Comparison of ENCODE assay signal across 3 worm cellular contexts in genomic region chrII:11149866-11150685, ce11.
TF ChIP-seq lines count a peak whose summit lies in the region.

No protein-coding gene starts in this region.

TF ChIP-seq in whole organism, L3 larva, 47 proteins besides CTCF, POLR2A, EP300 and RAD21 (continued from another document):
- TF ChIP-seq ceh-9 (tag; optimal IDR thresholded peaks at IDR 0.05; lab: Kevin White, UChicago) (no peak), nhr-12 (tag; optimal IDR thresholded peaks at IDR 0.05; lab: Kevin White, UChicago) (no peak), nhr-11 (tag; optimal IDR thresholded peaks at IDR 0.05; lab: Kevin White, UChicago) (peak; percentile 23), unc-39 (tag; optimal IDR thresholded peaks at IDR 0.05; lab: Kevin White, UChicago) (no peak), skn-1 (tag; optimal IDR thresholded peaks at IDR 0.05; lab: Kevin White, UChicago) (no peak), fos-1 (tag; optimal IDR thresholded peaks at IDR 0.05; lab: Kevin White, UChicago) (no peak), ceh-16 (tag; optimal IDR thresholded peaks at IDR 0.05; lab: Kevin White, UChicago) (no peak), eor-1 (tag; optimal IDR thresholded peaks at IDR 0.05; lab: Kevin White, UChicago) (no peak), jun-1 (tag; optimal IDR thresholded peaks at IDR 0.05; lab: Kevin White, UChicago) (peak; percentile 88), ama-1 (optimal IDR thresholded peaks at IDR 0.05; lab: Kevin White, UChicago) (peak; percentile 78), R02D3.7 (tag; optimal IDR thresholded peaks at IDR 0.05; lab: Kevin White, UChicago) (no peak), lsy-12 (tag; optimal IDR thresholded peaks at IDR 0.05; lab: Kevin White, UChicago) (peak; percentile 53), pha-4 (tag; optimal IDR thresholded peaks at IDR 0.05; lab: Kevin White, UChicago) (peak; percentile 45), nhr-67 (tag; optimal IDR thresholded peaks at IDR 0.05; lab: Kevin White, UChicago) (no peak), nfya-1 (tag; optimal IDR thresholded peaks at IDR 0.05; lab: Kevin White, UChicago; ENCODE audit: insufficient read depth) (no peak), nhr-237 (tag; optimal IDR thresholded peaks at IDR 0.05; lab: Kevin White, UChicago) (no peak), ztf-11 (tag; optimal IDR thresholded peaks at IDR 0.05; lab: Kevin White, UChicago) (no peak), nhr-23 (tag; optimal IDR thresholded peaks at IDR 0.05; lab: Kevin White, UChicago) (no peak), ZK546.5 (tag; optimal IDR thresholded peaks at IDR 0.05; lab: Kevin White, UChicago) (no peak), mdl-1 (tag; optimal IDR thresholded peaks at IDR 0.05; lab: Kevin White, UChicago) (no peak), hmg-11 (tag; optimal IDR thresholded peaks at IDR 0.05; lab: Kevin White, UChicago) (no peak), elt-2 (tag; optimal IDR thresholded peaks at IDR 0.05; lab: Kevin White, UChicago) (peak; percentile 78), egl-27 (tag; optimal IDR thresholded peaks at IDR 0.05; lab: Kevin White, UChicago) (no peak), unc-62 (GFP tag; optimal IDR thresholded peaks at IDR 0.05; lab: Kevin White, UChicago) (no peak)

TF ChIP-seq in whole organism, L4 larva, 104 proteins besides CTCF, POLR2A, EP300 and RAD21 (continued from another document):
- TF ChIP-seq nhr-237 (tag; optimal IDR thresholded peaks at IDR 0.05; lab: Kevin White, UChicago): no peak
- 0 out of 2 replicates have a peak, but pooled peaks have one; percentile 31 for TF ChIP-seq snpc-1.2 (GFP tag; IDR thresholded peaks at IDR 0.05; lab: Robert Waterston, UW)
- TF ChIP-seq Y75B8A.6 (GFP tag; IDR thresholded peaks at IDR 0.05; lab: Robert Waterston, UW): peak; percentile 23; the same call in 1 of the 2 replicates
- peak; percentile 77; the same call in 1 of the 2 replicates for TF ChIP-seq arid-1 (GFP tag; conservative IDR thresholded peaks at IDR 0.05; lab: Robert Waterston, UW)
- peak; percentile 92 for TF ChIP-seq aha-1 (tag; lab: Kevin White, UChicago)
- peak; percentile 66 for TF ChIP-seq hlh-11 (tag; optimal IDR thresholded peaks at IDR 0.05; lab: Kevin White, UChicago)
- peak; percentile 98 for TF ChIP-seq nhr-77 (tag; optimal IDR thresholded peaks at IDR 0.05; lab: Kevin White, UChicago)
- peak; percentile 73 for TF ChIP-seq lin-38 (GFP tag; IDR thresholded peaks at IDR 0.05; lab: Robert Waterston, UW)
- peak; percentile 34 for TF ChIP-seq mes-2 (tag; optimal IDR thresholded peaks at IDR 0.05; lab: Kevin White, UChicago; ENCODE audit: poor library complexity, severe bottlenecking)
- TF ChIP-seq ceh-62 (tag; optimal IDR thresholded peaks at IDR 0.05; lab: Kevin White, UChicago): no peak
- TF ChIP-seq egl-43 (GFP tag; IDR thresholded peaks at IDR 0.05; lab: Robert Waterston, UW): peak; percentile 75
- TF ChIP-seq nhr-76 (tag; optimal IDR thresholded peaks at IDR 0.05; lab: Kevin White, UChicago): no peak
- TF ChIP-seq zfp-3 (GFP tag; conservative IDR thresholded peaks at IDR 0.05; lab: Robert Waterston, UW): peak; percentile 89; the same call in 1 of the 2 replicates
- TF ChIP-seq lim-7 (GFP tag; IDR thresholded peaks at IDR 0.05; lab: Robert Waterston, UW): no peak
- no peak for TF ChIP-seq F37D6.2 (tag; optimal IDR thresholded peaks at IDR 0.05; lab: Kevin White, UChicago)
- TF ChIP-seq vab-7 (GFP tag; IDR thresholded peaks at IDR 0.05; lab: Robert Waterston, UW): no peak
- TF ChIP-seq ZK337.2 (GFP tag; IDR thresholded peaks at IDR 0.05; lab: Robert Waterston, UW): no peak
- TF ChIP-seq nhr-41 (GFP tag; IDR thresholded peaks at IDR 0.05; lab: Robert Waterston, UW): peak; percentile 57
- TF ChIP-seq fos-1 (tag; optimal IDR thresholded peaks at IDR 0.05; lab: Kevin White, UChicago): peak; percentile 17
- TF ChIP-seq D1046.2 (GFP tag; IDR thresholded peaks at IDR 0.05; lab: Robert Waterston, UW): 0 out of 2 replicates have a peak, but pooled peaks have one; percentile 28
- 0 out of 2 replicates have a peak, but pooled peaks have one; percentile 46 for TF ChIP-seq mxl-2 (GFP tag; conservative IDR thresholded peaks at IDR 0.05; lab: Robert Waterston, UW)
- peak; percentile 80 for TF ChIP-seq saeg-2 (GFP tag; IDR thresholded peaks at IDR 0.05; lab: Robert Waterston, UW)
- no peak for TF ChIP-seq R02D3.7 (tag; optimal IDR thresholded peaks at IDR 0.05; lab: Kevin White, UChicago)
- TF ChIP-seq T20F7.1 (GFP tag; optimal IDR thresholded peaks at IDR 0.05; lab: Kevin White, UChicago): peak; percentile 59
- TF ChIP-seq dmd-8 (GFP tag; IDR thresholded peaks at IDR 0.05; lab: Robert Waterston, UW): no peak
- peak; percentile 24 to 87 for TF ChIP-seq unc-62 (GFP tag; optimal IDR thresholded peaks at IDR 0.05 in 1 of 2; lab: Kevin White, UChicago)
- no peak for TF ChIP-seq unc-62 (tag; optimal IDR thresholded peaks at IDR 0.05; lab: Kevin White, UChicago)
- TF ChIP-seq attf-4 (tag; optimal IDR thresholded peaks at IDR 0.05; lab: Kevin White, UChicago): no peak
- TF ChIP-seq T26A8.4 (GFP tag; IDR thresholded peaks at IDR 0.05; lab: Robert Waterston, UW): peak; percentile 91
- TF ChIP-seq ctbp-1 (GFP tag; IDR thresholded peaks at IDR 0.05; lab: Robert Waterston, UW): 0 out of 2 replicates have a peak, but pooled peaks have one; percentile 10
- TF ChIP-seq unc-39 (tag; optimal IDR thresholded peaks at IDR 0.05; lab: Kevin White, UChicago): no peak
- peak; percentile 88 for TF ChIP-seq nhr-102 (tag; optimal IDR thresholded peaks at IDR 0.05; lab: Kevin White, UChicago)
- no peak for TF ChIP-seq lin-15B (tag; optimal IDR thresholded peaks at IDR 0.05; lab: Kevin White, UChicago)
- TF ChIP-seq madf-9 (GFP tag; conservative IDR thresholded peaks at IDR 0.05; lab: Robert Waterston, UW): peak; percentile 56; the same call in 1 of the 2 replicates
- TF ChIP-seq daf-16 (GFP tag; optimal IDR thresholded peaks at IDR 0.05; lab: Kevin White, UChicago): peak in 1 of 2 experiments; percentile 76
- peak; percentile 63 for TF ChIP-seq daf-16 (tag; optimal IDR thresholded peaks at IDR 0.05; lab: Kevin White, UChicago)
- TF ChIP-seq daf-8 (GFP tag; IDR thresholded peaks at IDR 0.05; lab: Robert Waterston, UW): 0 out of 2 replicates have a peak, but pooled peaks have one; percentile 65
- peak; percentile 42 for TF ChIP-seq dmd-6 (GFP tag; IDR thresholded peaks at IDR 0.05; lab: Robert Waterston, UW)
- peak; percentile 71 for TF ChIP-seq nhr-10 (tag; optimal IDR thresholded peaks at IDR 0.05; lab: Kevin White, UChicago)
- peak in 1 of 2 experiments; percentile 15 for TF ChIP-seq lsy-2 (tag; optimal IDR thresholded peaks at IDR 0.05; lab: Kevin White, UChicago)
- TF ChIP-seq php-3 (GFP tag; IDR thresholded peaks at IDR 0.05; lab: Robert Waterston, UW): peak; percentile 86
- peak; percentile 69 for TF ChIP-seq dve-1 (tag; optimal IDR thresholded peaks at IDR 0.05; lab: Kevin White, UChicago; ENCODE audit: insufficient read depth)
- peak; percentile 73; the same call in 1 of the 2 replicates for TF ChIP-seq Y105C5A.15 (GFP tag; IDR thresholded peaks at IDR 0.05; lab: Robert Waterston, UW)
- peak; percentile 73 for TF ChIP-seq nhr-48 (tag; optimal IDR thresholded peaks at IDR 0.05; lab: Kevin White, UChicago)
TF ChIP-seq in whole organism, L4 larva: peak in this region for 37.

TF ChIP-seq in whole organism, young adult, 124 proteins besides CTCF, POLR2A, EP300 and RAD21 (continued from another document and continues in another):
- no peak for TF ChIP-seq hlh-26 (GFP tag; conservative IDR thresholded peaks at IDR 0.05; lab: Robert Waterston, UW)
- peak; percentile 34 for TF ChIP-seq lin-54 (GFP tag; optimal IDR thresholded peaks at IDR 0.05; lab: Kevin White, UChicago)
- TF ChIP-seq aptf-3 (GFP tag; IDR thresholded peaks at IDR 0.05; lab: Robert Waterston, UW): no peak
- no peak for TF ChIP-seq dpl-1 (GFP tag; optimal IDR thresholded peaks at IDR 0.05; lab: Kevin White, UChicago)
- TF ChIP-seq madf-3 (GFP tag; IDR thresholded peaks at IDR 0.05; lab: Robert Waterston, UW): peak; percentile 77
- TF ChIP-seq rpc-1 (optimal IDR thresholded peaks at IDR 0.05; lab: Kevin White, UChicago): no peak
- TF ChIP-seq rpc-1 (tag; optimal IDR thresholded peaks at IDR 0.05; lab: Kevin White, UChicago): no peak
- no peak for TF ChIP-seq mxl-1 (tag; optimal IDR thresholded peaks at IDR 0.05; lab: Kevin White, UChicago)
- no peak for TF ChIP-seq madf-8 (GFP tag; conservative IDR thresholded peaks at IDR 0.05; lab: Robert Waterston, UW)
- no peak for TF ChIP-seq nhr-27 (tag; optimal IDR thresholded peaks at IDR 0.05; lab: Kevin White, UChicago)
- TF ChIP-seq lsy-27 (tag; optimal IDR thresholded peaks at IDR 0.05; lab: Kevin White, UChicago; ENCODE audit: borderline replicate concordance, insufficient read depth): no peak
- TF ChIP-seq ztf-26 (tag; optimal IDR thresholded peaks at IDR 0.05; lab: Kevin White, UChicago): no peak
- TF ChIP-seq C06A6.2 (GFP tag; conservative IDR thresholded peaks at IDR 0.05; lab: Robert Waterston, UW): peak; percentile 56; the same call in 1 of the 2 replicates
- TF ChIP-seq ztf-28 (GFP tag; IDR thresholded peaks at IDR 0.05; lab: Robert Waterston, UW): 0 out of 2 replicates have a peak, but pooled peaks have one; percentile 37
- TF ChIP-seq F10E7.11 (tag; optimal IDR thresholded peaks at IDR 0.05; lab: Kevin White, UChicago): peak; percentile 52
- TF ChIP-seq nfyb-1 (GFP tag; IDR thresholded peaks at IDR 0.05; lab: Robert Waterston, UW): peak; percentile 89
- peak; percentile 24 for TF ChIP-seq nhr-80 (tag; optimal IDR thresholded peaks at IDR 0.05; lab: Kevin White, UChicago)
- no peak for TF ChIP-seq sea-2 (GFP tag; IDR thresholded peaks at IDR 0.05; lab: Robert Waterston, UW)
- no peak for TF ChIP-seq hrde-1 (tag; optimal IDR thresholded peaks at IDR 0.05; lab: Kevin White, UChicago; ENCODE audit: borderline replicate concordance)
- no peak for TF ChIP-seq F23B12.7 (tag; optimal IDR thresholded peaks at IDR 0.05; lab: Kevin White, UChicago; ENCODE audit: insufficient read depth)
- TF ChIP-seq attf-6 (GFP tag; IDR thresholded peaks at IDR 0.05; lab: Robert Waterston, UW): 0 out of 2 replicates have a peak, but pooled peaks have one; percentile 10
- TF ChIP-seq attf-5 (GFP tag; optimal IDR thresholded peaks at IDR 0.05; lab: Kevin White, UChicago): peak; percentile 8
- no peak for TF ChIP-seq ztf-18 (tag; optimal IDR thresholded peaks at IDR 0.05; lab: Kevin White, UChicago)
- TF ChIP-seq bed-1 (GFP tag; IDR thresholded peaks at IDR 0.05; lab: Robert Waterston, UW): no peak
- TF ChIP-seq hlh-12 (tag; optimal IDR thresholded peaks at IDR 0.05; lab: Kevin White, UChicago): no peak
- no peak for TF ChIP-seq F57A8.1 (GFP tag; optimal IDR thresholded peaks at IDR 0.05; lab: Kevin White, UChicago)
- TF ChIP-seq ZK185.1 (tag; optimal IDR thresholded peaks at IDR 0.05; lab: Kevin White, UChicago; ENCODE audit: poor library complexity, severe bottlenecking): peak; percentile 10
- TF ChIP-seq ceh-79 (tag; optimal IDR thresholded peaks at IDR 0.05; lab: Kevin White, UChicago): no peak
- TF ChIP-seq B0035.1 (tag; optimal IDR thresholded peaks at IDR 0.05; lab: Kevin White, UChicago): peak; percentile 26
- no peak for TF ChIP-seq sptf-2 (GFP tag; optimal IDR thresholded peaks at IDR 0.05; lab: Kevin White, UChicago)
- no peak for TF ChIP-seq F49E8.2 (tag; optimal IDR thresholded peaks at IDR 0.05; lab: Kevin White, UChicago; ENCODE audit: insufficient read depth)
- no peak for TF ChIP-seq ceh-40 (GFP tag; IDR thresholded peaks at IDR 0.05; lab: Robert Waterston, UW)
- TF ChIP-seq F33H1.4 (GFP tag; IDR thresholded peaks at IDR 0.05; lab: Robert Waterston, UW): no peak; the same call in 1 of the 2 replicates
- no peak for TF ChIP-seq nhr-120 (GFP tag; IDR thresholded peaks at IDR 0.05; lab: Robert Waterston, UW)
- peak; percentile 91 for TF ChIP-seq repo-1 (tag; optimal IDR thresholded peaks at IDR 0.05; lab: Kevin White, UChicago)
- TF ChIP-seq Y56A3A.18 (GFP tag; IDR thresholded peaks at IDR 0.05; lab: Robert Waterston, UW): peak; percentile 91
- no peak for TF ChIP-seq ceh-100 (GFP tag; IDR thresholded peaks at IDR 0.05; lab: Robert Waterston, UW)
- TF ChIP-seq T26A5.8 (tag; optimal IDR thresholded peaks at IDR 0.05; lab: Kevin White, UChicago): no peak
- TF ChIP-seq athp-1 (tag; optimal IDR thresholded peaks at IDR 0.05; lab: Kevin White, UChicago): no peak
- peak; percentile 12 for TF ChIP-seq ets-4 (GFP tag; optimal IDR thresholded peaks at IDR 0.05; lab: Kevin White, UChicago)
- peak; percentile 31 for TF ChIP-seq ama-1 (optimal IDR thresholded peaks at IDR 0.05; lab: Kevin White, UChicago)
- TF ChIP-seq ama-1 (GFP tag; optimal IDR thresholded peaks at IDR 0.05; lab: Kevin White, UChicago): no peak
- no peak for TF ChIP-seq ztf-3 (GFP tag; optimal IDR thresholded peaks at IDR 0.05; lab: Kevin White, UChicago)
- TF ChIP-seq snpc-4 (GFP tag; optimal IDR thresholded peaks at IDR 0.05; lab: Kevin White, UChicago): no peak
- TF ChIP-seq snpc-4 (tag; optimal IDR thresholded peaks at IDR 0.05; lab: Kevin White, UChicago): peak in 3 of 4 experiments; percentile 10 to 17 (median 16)
- TF ChIP-seq F52B5.7 (tag; optimal IDR thresholded peaks at IDR 0.05; lab: Kevin White, UChicago): peak; percentile 55
- TF ChIP-seq fkh-3 (tag; optimal IDR thresholded peaks at IDR 0.05; lab: Kevin White, UChicago): peak; percentile 19
- no peak for TF ChIP-seq ceh-58 (GFP tag; IDR thresholded peaks at IDR 0.05; lab: Robert Waterston, UW)
- TF ChIP-seq F55B11.4 (tag; optimal IDR thresholded peaks at IDR 0.05; lab: Kevin White, UChicago; ENCODE audit: borderline replicate concordance, insufficient read depth): no peak
- no peak for TF ChIP-seq ztf-6 (GFP tag; IDR thresholded peaks at IDR 0.05; lab: Robert Waterston, UW)
- TF ChIP-seq madf-10 (tag; optimal IDR thresholded peaks at IDR 0.05; lab: Kevin White, UChicago): peak; percentile 36
- TF ChIP-seq T07F8.4 (tag; optimal IDR thresholded peaks at IDR 0.05; lab: Kevin White, UChicago): no peak
- TF ChIP-seq Y95B8A.8 (GFP tag; IDR thresholded peaks at IDR 0.05; lab: Robert Waterston, UW): peak; percentile 87
- TF ChIP-seq K11D2.4 (GFP tag; IDR thresholded peaks at IDR 0.05; lab: Robert Waterston, UW): no peak; the same call in 1 of the 2 replicates
- no peak for TF ChIP-seq egl-18 (GFP tag; IDR thresholded peaks at IDR 0.05; lab: Robert Waterston, UW)
- TF ChIP-seq nfya-1 (tag; optimal IDR thresholded peaks at IDR 0.05; lab: Kevin White, UChicago; ENCODE audit: borderline replicate concordance, insufficient read depth): no peak
- no peak for TF ChIP-seq pha-4 (tag; optimal IDR thresholded peaks at IDR 0.05; lab: Kevin White, UChicago)
- no peak for TF ChIP-seq bed-2 (GFP tag; IDR thresholded peaks at IDR 0.05; lab: Robert Waterston, UW)
- TF ChIP-seq snpc-1.1 (tag; optimal IDR thresholded peaks at IDR 0.05; lab: Kevin White, UChicago; ENCODE audit: insufficient read depth): no peak
- no peak for TF ChIP-seq zim-3 (tag; optimal IDR thresholded peaks at IDR 0.05; lab: Kevin White, UChicago)
- 0 out of 2 replicates have a peak, but pooled peaks have one; percentile 31 for TF ChIP-seq hmg-1.2 (GFP tag; IDR thresholded peaks at IDR 0.05; lab: Robert Waterston, UW)
- peak; percentile 53 for TF ChIP-seq nhr-90 (tag; optimal IDR thresholded peaks at IDR 0.05; lab: Kevin White, UChicago)
- TF ChIP-seq let-526 (GFP tag; IDR thresholded peaks at IDR 0.05; lab: Robert Waterston, UW): peak; percentile 71
- peak; percentile 70; the same call in 1 of the 2 replicates for TF ChIP-seq pbrm-1 (GFP tag; IDR thresholded peaks at IDR 0.05; lab: Robert Waterston, UW)
- TF ChIP-seq Y53F4B.3 (GFP tag; IDR thresholded peaks at IDR 0.05; lab: Robert Waterston, UW): no peak
- TF ChIP-seq efl-1 (GFP tag; optimal IDR thresholded peaks at IDR 0.05; lab: Kevin White, UChicago): no peak
- TF ChIP-seq die-1 (tag; optimal IDR thresholded peaks at IDR 0.05; lab: Kevin White, UChicago): no peak
- no peak for TF ChIP-seq tbx-9 (tag; optimal IDR thresholded peaks at IDR 0.05; lab: Kevin White, UChicago; ENCODE audit: borderline replicate concordance)
- no peak for TF ChIP-seq nhr-179 (tag; optimal IDR thresholded peaks at IDR 0.05; lab: Kevin White, UChicago)
- TF ChIP-seq snpc-1.3 (tag; optimal IDR thresholded peaks at IDR 0.05; lab: Kevin White, UChicago; ENCODE audit: insufficient read depth): no peak
